Worm (Caenorhabditis elegans) whole organism, L4 larva: ENCODE measurements around the gene let-2.

Experiments
- fos-1 ChIP-seq: fragments of 150-350 bp; optimal IDR thresholded peaks from 2 replicates; lab custom pipeline; 2014; ENCODE audit warnings: missing biosample characterization, missing genetic modification characterization
- nhr-10 ChIP-seq: fragments of 150-350 bp; optimal IDR thresholded peaks from 2 replicates; lab custom pipeline; 2014; ENCODE audit warnings: missing biosample characterization, missing genetic modification characterization

ce11 chrX:16402303-16402702 lies 13.2 kb upstream of the let-2 start:
- TF ChIP-seq fos-1 (tag; lab: Kevin White, UChicago) (no peak), nhr-10 (no peak)
